Worm (Caenorhabditis elegans): ENCODE measurements around the gene C33B4.2.

The C33B4.2 gene

ce11 chrII:11333375-11333774, 38.6 kb downstream of the C33B4.2 start:
- TF ChIP-seq hmbx-1 (tag; optimal IDR thresholded peaks at IDR 0.05) (no peak), F13C5.2 (tag; optimal IDR thresholded peaks at IDR 0.05) (no peak)

ce11 chrII:11329021-11329479, 42.9 kb downstream of the C33B4.2 start, which contains the start of gene tag-180:
tag-180 (minus strand) TSS chrII:11329429.
- TF ChIP-seq hnd-1 (tag; optimal IDR thresholded peaks at IDR 0.05): no peak

Data from whole organism, early embryonic.